Worm (Caenorhabditis elegans) whole organism, late embryonic: ENCODE data around the gene rgs-5.
A peak's percentile ranks its signal among the peaks of the same experiment; 100 is the strongest.

ENCODE experiments used
- C08G9.2 ChIP-seq: sonication (generic microtip); optimal IDR thresholded peaks from 2 replicates; lab custom pipeline; 2016; ENCODE audit warnings: mild to moderate bottlenecking, missing genetic modification characterization, moderate library complexity, missing compliant biosample characterization
- F13H6.1 ChIP-seq: sonication (generic microtip); optimal IDR thresholded peaks from 2 replicates; lab custom pipeline; 2016; ENCODE audit warnings: missing genetic modification characterization, missing compliant biosample characterization
- K02D7.2 ChIP-seq: sonication (generic microtip); optimal IDR thresholded peaks from 2 replicates; lab custom pipeline; 2017; ENCODE audit warnings: mild to moderate bottlenecking, missing genetic modification characterization, missing compliant biosample characterization
- K09A11.1 ChIP-seq: sonication (generic microtip); optimal IDR thresholded peaks from 2 replicates; lab custom pipeline; 2017; ENCODE audit warnings: antibody characterized with exemption, mild to moderate bottlenecking, missing genetic modification characterization, missing compliant biosample characterization; ENCODE audit not compliant: insufficient read depth
- T23F11.4 ChIP-seq: fragments of 200-800 bp; sonication (Bioruptor generic); optimal IDR thresholded peaks from 2 replicates; lab custom pipeline; 2018; ENCODE audit warnings: mild to moderate bottlenecking, missing genetic modification characterization, missing compliant biosample characterization
- ahr-1 ChIP-seq: sonication (generic microtip); optimal IDR thresholded peaks from 2 replicates; lab custom pipeline; 2016; ENCODE audit warnings: missing genetic modification characterization, missing compliant biosample characterization
- ceh-14 ChIP-seq: sonication (generic microtip); optimal IDR thresholded peaks from 2 replicates; lab custom pipeline; 2016; ENCODE audit warnings: missing genotype, missing genetic modification characterization, missing compliant biosample characterization
- ceh-18 ChIP-seq: sonication (generic microtip); optimal IDR thresholded peaks from 2 replicates; lab custom pipeline; 2016; ENCODE audit warnings: missing genetic modification characterization, missing compliant biosample characterization
- ceh-2 ChIP-seq: sonication (generic microtip); optimal IDR thresholded peaks from 2 replicates; lab custom pipeline; 2016; ENCODE audit warnings: missing genotype, missing genetic modification characterization, missing compliant biosample characterization
- ceh-22 ChIP-seq: sonication (generic microtip); optimal IDR thresholded peaks from 2 replicates; lab custom pipeline; 2017; ENCODE audit warnings: missing biosample characterization, missing genetic modification characterization
- ceh-30 ChIP-seq: fragments of 150-350 bp; optimal IDR thresholded peaks from 2 replicates; lab custom pipeline; 2014; ENCODE audit warnings: missing biosample characterization, missing genetic modification characterization
- ceh-31 ChIP-seq: sonication (generic microtip); optimal IDR thresholded peaks from 2 replicates; lab custom pipeline; 2016; ENCODE audit warnings: missing genetic modification characterization, missing compliant biosample characterization
- ceh-34 ChIP-seq: sonication (generic microtip); optimal IDR thresholded peaks from 2 replicates; lab custom pipeline; 2016; ENCODE audit warnings: mild to moderate bottlenecking, missing genetic modification characterization, missing compliant biosample characterization
- ceh-45 ChIP-seq: fragments of 200-800 bp; sonication (Bioruptor generic); IDR thresholded peaks from 2 replicates; pipeline ENCODE4 v1.3.6; 2022; ENCODE audit warnings: missing genetic modification reagents, missing genetic modification characterization, missing compliant biosample characterization
- ceh-6 ChIP-seq: fragments of 200-800 bp; sonication (Bioruptor generic); optimal IDR thresholded peaks from 2 replicates; lab custom pipeline; 2018; ENCODE audit warnings: mild to moderate bottlenecking, missing genetic modification characterization, missing compliant biosample characterization
- dve-1 ChIP-seq: sonication (generic microtip); optimal IDR thresholded peaks from 2 replicates; lab custom pipeline; 2017; ENCODE audit warnings: antibody characterized with exemption, mild to moderate bottlenecking, missing genetic modification characterization, missing compliant biosample characterization
- ets-4 ChIP-seq: sonication (generic microtip); optimal IDR thresholded peaks from 2 replicates; lab custom pipeline; 2016; ENCODE audit warnings: missing genetic modification characterization, missing compliant biosample characterization
- fkh-10 ChIP-seq: fragments of 150-350 bp; optimal IDR thresholded peaks from 2 replicates; lab custom pipeline; 2014; ENCODE audit warnings: missing biosample characterization, missing genetic modification reagents, missing genetic modification characterization
- gmeb-2 ChIP-seq: sonication (generic microtip); optimal IDR thresholded peaks from 2 replicates; lab custom pipeline; 2016; ENCODE audit warnings: missing genetic modification characterization, inconsistent platforms, missing compliant biosample characterization
- hlh-15 ChIP-seq: sonication (generic microtip); optimal IDR thresholded peaks from 2 replicates; lab custom pipeline; 2016; ENCODE audit warnings: missing genetic modification characterization, missing compliant biosample characterization
- hlh-30 ChIP-seq: sonication (generic microtip); optimal IDR thresholded peaks from 2 replicates; lab custom pipeline; 2017; ENCODE audit warnings: antibody characterized with exemption, missing genetic modification characterization, missing compliant biosample characterization; ENCODE audit not compliant: insufficient read depth
- hlh-6 ChIP-seq: sonication (generic microtip); optimal IDR thresholded peaks from 2 replicates; lab custom pipeline; 2016; ENCODE audit warnings: missing genotype, missing genetic modification characterization, missing compliant biosample characterization
- hlh-8 ChIP-seq: sonication (generic microtip); optimal IDR thresholded peaks from 2 replicates; lab custom pipeline; 2016; ENCODE audit warnings: missing genotype, missing genetic modification characterization, missing compliant biosample characterization
- lin-11 ChIP-seq: fragments of 200-800 bp; sonication (Bioruptor generic); optimal IDR thresholded peaks from 2 replicates; lab custom pipeline; 2018; ENCODE audit warnings: mild to moderate bottlenecking, missing genetic modification characterization, missing compliant biosample characterization
- mec-3 ChIP-seq: sonication (generic microtip); optimal IDR thresholded peaks from 2 replicates; lab custom pipeline; 2016; ENCODE audit warnings: borderline replicate concordance, missing genetic modification characterization, missing compliant biosample characterization
- nfya-1 ChIP-seq: sonication (generic microtip); optimal IDR thresholded peaks from 2 replicates; lab custom pipeline; 2017; ENCODE audit warnings: missing genetic modification characterization, mild to moderate bottlenecking, missing compliant biosample characterization, antibody characterized with exemption, moderate library complexity
- nhr-232 ChIP-seq: sonication (generic microtip); optimal IDR thresholded peaks from 2 replicates; lab custom pipeline; 2016; ENCODE audit warnings: missing genetic modification characterization, missing compliant biosample characterization
- odd-2 ChIP-seq: sonication (generic microtip); optimal IDR thresholded peaks from 2 replicates; lab custom pipeline; 2017; ENCODE audit warnings: antibody characterized with exemption, mild to moderate bottlenecking, missing genetic modification characterization, missing compliant biosample characterization
- pag-3 ChIP-seq: sonication (generic microtip); optimal IDR thresholded peaks from 2 replicates; lab custom pipeline; 2016; ENCODE audit warnings: missing compliant biosample characterization, missing genetic modification characterization, borderline replicate concordance
- pat-9 ChIP-seq: fragments of 200-800 bp; sonication (Bioruptor generic); optimal IDR thresholded peaks from 2 replicates; lab custom pipeline; 2018; ENCODE audit warnings: mild to moderate bottlenecking, missing genetic modification characterization, moderate library complexity, missing compliant biosample characterization
- pha-2 ChIP-seq: sonication (generic microtip); optimal IDR thresholded peaks from 2 replicates; lab custom pipeline; 2017; ENCODE audit warnings: mild to moderate bottlenecking, missing genetic modification characterization, missing compliant biosample characterization
- pha-4 ChIP-seq: fragments of 150-350 bp; optimal IDR thresholded peaks from 2 replicates; lab custom pipeline; 2018; ENCODE audit warnings: missing biosample characterization, missing genetic modification reagents, missing genetic modification characterization
- pros-1 ChIP-seq: fragments of 150-350 bp; optimal IDR thresholded peaks from 2 replicates; lab custom pipeline; 2014; ENCODE audit warnings: missing biosample characterization, missing genetic modification reagents, missing genetic modification characterization
- rnt-1 ChIP-seq: sonication (generic microtip); optimal IDR thresholded peaks from 2 replicates; lab custom pipeline; 2016; ENCODE audit warnings: missing genetic modification characterization, missing compliant biosample characterization
- sox-2 ChIP-seq: fragments of 200-800 bp; sonication (Bioruptor generic); IDR thresholded peaks from 2 replicates; pipeline ENCODE4 v1.3.6; 2022; ENCODE audit warnings: missing genetic modification reagents, missing genetic modification characterization, missing compliant biosample characterization
- tbx-2 ChIP-seq: sonication (generic microtip); optimal IDR thresholded peaks from 2 replicates; lab custom pipeline; 2016; ENCODE audit warnings: missing genetic modification characterization, missing compliant biosample characterization
- ttx-3 ChIP-seq: sonication (generic microtip); optimal IDR thresholded peaks from 2 replicates; lab custom pipeline; 2016; ENCODE audit warnings: missing genetic modification reagents, missing genetic modification characterization, missing compliant biosample characterization
- unc-42 ChIP-seq: sonication (generic microtip); optimal IDR thresholded peaks from 2 replicates; lab custom pipeline; 2016; ENCODE audit warnings: missing genotype, missing genetic modification characterization, missing compliant biosample characterization
- unc-55 ChIP-seq: sonication (generic microtip); optimal IDR thresholded peaks from 2 replicates; lab custom pipeline; 2017; ENCODE audit warnings: missing biosample characterization, missing genetic modification reagents, missing genetic modification characterization

Gene rgs-5

DNA sequence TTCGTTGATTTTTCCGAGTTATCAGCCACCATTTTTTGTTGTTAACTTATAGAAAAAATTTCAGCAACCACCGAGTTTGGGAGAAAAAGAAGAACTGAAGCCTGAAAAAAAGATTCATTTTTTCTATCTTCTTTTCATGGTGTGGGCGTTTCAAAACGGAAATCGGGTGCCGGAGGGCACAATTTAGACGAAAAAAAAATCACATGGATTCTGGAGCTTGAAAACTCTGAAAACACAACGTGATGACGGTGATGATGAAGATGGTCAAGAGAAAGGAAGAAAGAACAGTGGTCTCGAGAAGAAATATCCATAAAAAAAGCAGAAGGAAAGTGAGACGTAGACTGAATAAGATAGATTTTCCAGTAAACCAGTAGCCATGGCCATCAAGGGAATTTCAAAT lies 14.4 kb upstream of the rgs-5 start, which contains the start of gene rcan-1:
Gene rcan-1 (minus strand): TSS at position 101 of the 400 bp plus-strand sequence.
- TF ChIP-seq hlh-6 (tag; lab: Kevin White, UChicago) (no peak), odd-2 (tag; lab: Kevin White, UChicago) (no peak), C08G9.2 (tag; lab: Kevin White, UChicago) (no peak), unc-42 (tag; lab: Kevin White, UChicago) (no peak), ceh-2 (tag; lab: Kevin White, UChicago) (no peak), unc-55 (GFP tag; lab: Kevin White, UChicago) (no peak), ceh-6 (GFP tag; lab: Kevin White, UChicago) (no peak), dve-1 (tag; lab: Kevin White, UChicago) (no peak), ceh-45 (GFP tag; lab: Robert Waterston, UW) (no peak), ceh-14 (no peak), ttx-3 (tag; lab: Kevin White, UChicago) (no peak), fkh-10 (GFP tag; lab: Kevin White, UChicago) (no peak), hlh-8 (tag; lab: Kevin White, UChicago) (no peak), ceh-30 (tag; lab: Kevin White, UChicago) (no peak)
- TF ChIP-seq, all 69 proteins: peak for 0

DNA sequence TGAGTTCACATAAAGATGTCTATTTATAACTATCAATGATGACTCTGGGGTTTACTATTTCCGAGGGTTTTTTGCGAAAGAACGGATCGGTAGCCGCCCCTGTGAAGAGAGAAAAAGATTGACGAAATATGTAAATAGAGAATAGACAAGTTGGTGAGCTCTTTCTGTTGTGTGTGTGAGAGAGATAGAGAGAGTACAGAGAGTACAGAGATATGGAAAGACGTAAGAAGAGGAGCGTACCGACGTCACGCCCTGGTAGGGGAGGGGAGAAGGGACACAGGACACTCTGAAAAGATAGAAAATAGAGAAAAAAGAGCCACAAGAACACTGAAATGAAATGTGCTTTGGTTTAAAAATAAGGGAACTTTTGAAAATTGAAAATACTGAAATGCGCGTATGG lies 10.1 kb upstream of the rgs-5 start:
- TF ChIP-seq ceh-6 (GFP tag; lab: Kevin White, UChicago) (no peak), F13H6.1 (no peak), ceh-18 (tag; lab: Kevin White, UChicago) (peak; percentile 31), gmeb-2 (no peak), T23F11.4 (GFP tag; lab: Kevin White, UChicago) (no peak), ceh-31 (tag; lab: Kevin White, UChicago) (peak; percentile 24), nhr-232 (tag; lab: Kevin White, UChicago) (no peak), lin-11 (no peak), pha-4 (tag; lab: Kevin White, UChicago) (no peak), nfya-1 (tag; lab: Kevin White, UChicago) (peak; percentile 32), ceh-2 (tag; lab: Kevin White, UChicago) (peak; percentile 25), tbx-2 (tag; lab: Kevin White, UChicago) (peak; percentile 50), ceh-14 (peak; percentile 20), mec-3 (tag; lab: Kevin White, UChicago) (no peak), ets-4 (tag; lab: Kevin White, UChicago) (peak; percentile 36), K09A11.1 (tag; lab: Kevin White, UChicago) (no peak), ceh-34 (tag; lab: Kevin White, UChicago) (peak; percentile 29)

DNA sequence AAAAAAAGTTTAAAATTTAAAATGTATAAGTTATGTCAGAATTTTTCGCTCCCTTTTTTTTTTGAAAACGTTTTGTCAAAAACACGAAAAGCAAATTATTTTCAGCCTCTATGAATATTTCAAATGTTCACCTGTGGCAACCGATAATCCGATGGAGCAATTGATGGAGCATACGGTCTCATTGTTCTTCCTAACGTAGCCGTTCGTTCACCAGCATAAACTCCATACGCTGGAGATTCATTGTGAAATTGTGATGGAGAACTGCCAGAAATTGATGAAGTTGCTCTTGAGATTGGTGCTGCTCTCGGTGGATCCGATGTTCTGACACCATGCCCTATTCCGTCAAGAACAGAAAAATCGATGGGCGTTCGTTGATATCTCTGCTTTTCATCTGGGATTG lies 6.5 kb upstream of the rgs-5 start:
- TF ChIP-seq ceh-22 (tag; lab: Kevin White, UChicago) (no peak), K09A11.1 (tag; lab: Kevin White, UChicago) (no peak), pag-3 (tag; lab: Kevin White, UChicago) (no peak), K02D7.2 (no peak), rnt-1 (no peak), F13H6.1 (no peak), hlh-30 (tag; lab: Kevin White, UChicago) (no peak), hlh-15 (no peak), sox-2 (GFP tag; lab: Robert Waterston, UW) (no peak), pat-9 (tag; lab: Kevin White, UChicago) (no peak), unc-55 (GFP tag; lab: Kevin White, UChicago) (no peak), pha-2 (tag; lab: Kevin White, UChicago) (no peak), ahr-1 (tag; lab: Kevin White, UChicago) (no peak), pros-1 (no peak)
